Worm (Caenorhabditis elegans): ENCODE results near the gene F26F4.9.

The F26F4.9 gene

ce11 chrIII:4924134-4924533 lies 11.8 kb upstream of the F26F4.9 start:
- TF ChIP-seq jun-1 (tag; optimal IDR thresholded peaks at IDR 0.05) (no peak), nhr-25 (tag; optimal IDR thresholded peaks at IDR 0.05) (no peak), daf-12 (tag; optimal IDR thresholded peaks at IDR 0.05) (no peak), nhr-28 (tag; optimal IDR thresholded peaks at IDR 0.05) (no peak), eor-1 (tag; optimal IDR thresholded peaks at IDR 0.05) (no peak), lsy-12 (tag; optimal IDR thresholded peaks at IDR 0.05) (no peak), elt-2 (tag; optimal IDR thresholded peaks at IDR 0.05) (no peak), lin-15B (tag; optimal IDR thresholded peaks at IDR 0.05) (no peak), ztf-4 (tag; optimal IDR thresholded peaks at IDR 0.05) (no peak), nhr-67 (tag; optimal IDR thresholded peaks at IDR 0.05) (no peak), ztf-11 (tag; optimal IDR thresholded peaks at IDR 0.05) (no peak), tbx-2 (tag; optimal IDR thresholded peaks at IDR 0.05) (no peak), fkh-10 (GFP tag; optimal IDR thresholded peaks at IDR 0.05) (no peak), sea-2 (GFP tag; optimal IDR thresholded peaks at IDR 0.05) (no peak), ceh-16 (tag; optimal IDR thresholded peaks at IDR 0.05) (no peak), nhr-12 (tag; optimal IDR thresholded peaks at IDR 0.05) (no peak), aly-2 (tag; optimal IDR thresholded peaks at IDR 0.05) (no peak), lin-39 (tag; optimal IDR thresholded peaks at IDR 0.05) (no peak)

- TF ChIP-seq nhr-43 (tag; optimal IDR thresholded peaks at IDR 0.05; ENCODE audit: poor library complexity, severe bottlenecking): peak; percentile 71
- TF ChIP-seq lin-39 (tag; optimal IDR thresholded peaks at IDR 0.05): peak; percentile 6
- TF ChIP-seq nfya-1 (tag; optimal IDR thresholded peaks at IDR 0.05; ENCODE audit: insufficient read depth): peak; percentile 28
Observed at ce11 chrIII:4922020-4922419, 9.7 kb upstream of the F26F4.9 start, which contains the start of gene mmab-1. Gene mmab-1 (minus strand): TSS chrIII:4922114.

- no peak for TF ChIP-seq ZK546.5 (tag; optimal IDR thresholded peaks at IDR 0.05)
- TF ChIP-seq skn-1 (tag; optimal IDR thresholded peaks at IDR 0.05): no peak
- TF ChIP-seq unc-39 (tag; optimal IDR thresholded peaks at IDR 0.05): no peak
- no peak for TF ChIP-seq ama-1 (optimal IDR thresholded peaks at IDR 0.05)
- no peak for TF ChIP-seq jun-1 (tag; optimal IDR thresholded peaks at IDR 0.05)
- no peak for TF ChIP-seq snpc-4 (tag; optimal IDR thresholded peaks at IDR 0.05)
- TF ChIP-seq pha-4 (tag; optimal IDR thresholded peaks at IDR 0.05): no peak
- no peak for TF ChIP-seq elt-2 (tag; optimal IDR thresholded peaks at IDR 0.05)
- TF ChIP-seq fos-1 (tag; optimal IDR thresholded peaks at IDR 0.05): no peak
- TF ChIP-seq pqm-1 (tag; optimal IDR thresholded peaks at IDR 0.05): no peak
- no peak for TF ChIP-seq nhr-237 (tag; optimal IDR thresholded peaks at IDR 0.05)
- TF ChIP-seq zag-1 (tag; optimal IDR thresholded peaks at IDR 0.05): no peak
Observed at ce11 chrIII:4920221-4920620, 7.9 kb upstream of the F26F4.9 start, which contains the start of gene ula-1. Gene ula-1 (minus strand): TSS chrIII:4920321.

- no peak for TF ChIP-seq tbx-2 (tag; optimal IDR thresholded peaks at IDR 0.05)
Observed at ce11 chrIII:4918906-4919305, 6.6 kb upstream of the F26F4.9 start.

ce11 chrIII:4917960-4918712 lies 5.8 kb upstream of the F26F4.9 start, which contains the start of gene rpb-8:
Gene rpb-8 (minus strand): TSS chrIII:4918008.
- TF ChIP-seq ceh-16 (tag; optimal IDR thresholded peaks at IDR 0.05) (no peak), elt-2 (tag; optimal IDR thresholded peaks at IDR 0.05) (peak; percentile 3), lin-39 (tag; optimal IDR thresholded peaks at IDR 0.05) (peak; percentile 61), eor-1 (tag; optimal IDR thresholded peaks at IDR 0.05) (no peak), snpc-4 (tag; optimal IDR thresholded peaks at IDR 0.05) (peak; percentile 37), nhr-23 (tag; optimal IDR thresholded peaks at IDR 0.05) (peak; percentile 66), pha-4 (tag; optimal IDR thresholded peaks at IDR 0.05) (peak; percentile 71), egl-5 (tag; optimal IDR thresholded peaks at IDR 0.05) (peak; percentile 57), tbx-2 (tag; optimal IDR thresholded peaks at IDR 0.05) (no peak), nfya-1 (tag; optimal IDR thresholded peaks at IDR 0.05; ENCODE audit: insufficient read depth) (peak; percentile 72), nhr-25 (tag; optimal IDR thresholded peaks at IDR 0.05) (peak; percentile 8), pqm-1 (tag; optimal IDR thresholded peaks at IDR 0.05) (no peak), lin-15B (tag; optimal IDR thresholded peaks at IDR 0.05) (peak; percentile 71), nhr-12 (tag; optimal IDR thresholded peaks at IDR 0.05) (no peak), ama-1 (optimal IDR thresholded peaks at IDR 0.05) (peak; percentile 38)
